Fruit fly (Drosophila melanogaster) whole organism, embryonic: ENCODE results near the gene CG42685.

ENCODE experiments used
- CG15696 ChIP-seq: fragments of 200-800 bp; sonication (Bioruptor generic); optimal IDR thresholded peaks from 2 replicates; lab custom pipeline; 2019; ENCODE audit warnings: missing biosample characterization, mild to moderate bottlenecking, missing genetic modification characterization, moderate library complexity
- CG1792 ChIP-seq: fragments of 200-800 bp; sonication (Bioruptor generic); optimal IDR thresholded peaks from 2 replicates; lab custom pipeline; 2016; ENCODE audit warnings: missing biosample characterization, missing genetic modification characterization
- CG3995 ChIP-seq: fragments of 200-800 bp; sonication (Bioruptor generic); optimal IDR thresholded peaks from 3 replicates; lab custom pipeline; 2016; ENCODE audit warnings: missing biosample characterization, missing genetic modification characterization
- CG8478 ChIP-seq: fragments of >200 bp; optimal IDR thresholded peaks from 2 replicates; lab custom pipeline; 2018
- lola ChIP-seq, 3 experiments: fragments of >200 bp in 2 of 3; fragments of 200-800 bp in 1 of 3; sonication (Bioruptor generic) in 1 of 3; optimal IDR thresholded peaks; 2 replicates each; lab custom pipeline; 2017 to 2019; ENCODE audit warnings: missing biosample characterization in 3 of 3, missing genetic modification characterization in 3 of 3, mild to moderate bottlenecking in 1 of 3, moderate library complexity in 1 of 3
- pho ChIP-seq: fragments of 200-800 bp; sonication (Bioruptor generic); optimal IDR thresholded peaks from 2 replicates; lab custom pipeline; 2016; ENCODE audit warnings: missing biosample characterization, missing genetic modification characterization

dm6 chr2L:14774713-14775112 lies 44.7 kb upstream of the CG42685 start, which contains the start of gene CG4650:
- TF ChIP-seq CG15696 (tag; lab: Kevin White, UChicago) (no peak), CG1792 (no peak), CG8478 (lab: Kevin White, UChicago) (no peak), lola (GFP tag; optimal IDR thresholded peaks at IDR 0.05; lab: Kevin White, UChicago) (no peak), CG3995 (no peak), pho (GFP tag; lab: Kevin White, UChicago) (no peak)
